Worm (Caenorhabditis elegans) whole organism, midembryonic: ENCODE data around the gene F14E5.8.

ENCODE experiments used
- flt-1 ChIP-seq: fragments of 200-800 bp; sonication (Bioruptor generic); IDR thresholded peaks from 2 replicates; pipeline ENCODE4 v1.3.6; 2022; ENCODE audit warnings: missing genetic modification characterization, missing compliant biosample characterization
- med-1 ChIP-seq: sonication (generic microtip); optimal IDR thresholded peaks from 2 replicates; lab custom pipeline; 2017; ENCODE audit warnings: missing genetic modification characterization, mild to moderate bottlenecking, missing compliant biosample characterization, antibody characterized with exemption, missing genetic modification reagents; ENCODE audit not compliant: insufficient read depth
- ref-1 ChIP-seq: fragments of 200-800 bp; sonication (Bioruptor generic); conservative IDR thresholded peaks from 2 replicates; pipeline ENCODE4 v1.3.6; 2022; ENCODE audit warnings: missing genetic modification reagents, missing genetic modification characterization, missing compliant biosample characterization

ce11 chrII:8385561-8385960 is 34.3 kb upstream of the F14E5.8 start:
- TF ChIP-seq med-1 (no peak), flt-1 (GFP tag; lab: Robert Waterston, UW) (no peak), ref-1 (no peak)
